Worm (Caenorhabditis elegans): ENCODE measurements around the gene Y19D10B.6.

DNA sequence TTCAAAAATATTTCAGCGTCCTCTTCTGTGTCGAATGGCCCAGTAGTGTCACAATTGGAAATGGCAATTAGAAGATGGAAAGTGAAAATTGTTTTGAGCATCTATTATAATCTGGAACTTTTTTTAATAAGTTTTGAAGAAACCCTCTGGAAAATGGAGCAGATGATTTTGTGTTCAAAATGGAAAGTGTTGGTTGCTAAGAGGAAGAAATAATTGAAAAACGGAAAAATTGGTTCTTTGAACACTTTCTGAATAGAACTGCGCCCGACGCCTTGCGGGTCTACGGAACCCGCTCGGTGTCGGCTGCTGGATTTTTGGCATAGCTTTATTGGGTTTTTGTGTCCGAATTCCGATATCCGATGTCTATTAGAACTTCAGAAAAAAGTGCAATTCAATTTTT lies 15.2 kb upstream of the Y19D10B.6 start, which contains the start of gene irld-28:
- TF ChIP-seq egl-43 (GFP tag; IDR thresholded peaks at IDR 0.05) (no peak), lin-13 (GFP tag; optimal IDR thresholded peaks at IDR 0.05) (no peak), ama-1 (optimal IDR thresholded peaks at IDR 0.05) (no peak), pha-4 (GFP tag; IDR thresholded peaks at IDR 0.05) (no peak), pha-4 (tag; optimal IDR thresholded peaks at IDR 0.05) (no peak), zag-1 (tag; optimal IDR thresholded peaks at IDR 0.05) (no peak), ceh-28 (tag; optimal IDR thresholded peaks at IDR 0.05) (no peak), nhr-111 (GFP tag; optimal IDR thresholded peaks at IDR 0.05) (no peak)

All from whole organism, L4 larva.